Fruit fly (Drosophila melanogaster) whole organism, embryonic: ENCODE measurements around the gene eEF1alpha2.

Experiments used
- Atf3 ChIP-seq: fragments of 200-800 bp; sonication (Bioruptor generic); optimal IDR thresholded peaks from 3 replicates; lab custom pipeline; 2016; ENCODE audit warnings: missing biosample characterization, missing genetic modification characterization
- Atf6 ChIP-seq: fragments of 200-800 bp; sonication (Bioruptor generic); IDR thresholded peaks from 2 replicates; pipeline ENCODE4 v1.3.6; 2022; ENCODE audit warnings: missing biosample characterization, missing genetic modification characterization
- BEAF-32 ChIP-seq: fragments of 200-800 bp; sonication (Bioruptor generic); optimal IDR thresholded peaks from 3 replicates; lab custom pipeline; 2017; ENCODE audit warnings: missing biosample characterization, missing genetic modification characterization, mild to moderate bottlenecking, moderate library complexity, missing genetic modification reagents
- Bgb ChIP-seq: fragments of 200-800 bp; sonication (Bioruptor generic); IDR thresholded peaks from 2 replicates; pipeline ENCODE4 v1.3.6; 2022; ENCODE audit warnings: missing biosample characterization, missing genetic modification characterization; ENCODE audit not compliant: partially characterized antibody
- C15 ChIP-seq: fragments of 200-800 bp; sonication (Bioruptor generic); IDR thresholded peaks from 3 replicates; pipeline ENCODE4 v1.3.6; 2022; ENCODE audit warnings: missing biosample characterization, missing genetic modification characterization
- CG10654 ChIP-seq: fragments of 200-800 bp; sonication (Bioruptor generic); optimal IDR thresholded peaks from 2 replicates; lab custom pipeline; 2016; ENCODE audit warnings: missing biosample characterization, missing genetic modification characterization
- CG12104 ChIP-seq: fragments of 200-800 bp; sonication (Bioruptor generic); optimal IDR thresholded peaks from 3 replicates; lab custom pipeline; 2016; ENCODE audit warnings: missing biosample characterization, missing genetic modification characterization
- CG13894 ChIP-seq: fragments of 200-800 bp; sonication (Bioruptor generic); optimal IDR thresholded peaks from 3 replicates; lab custom pipeline; 2018; ENCODE audit warnings: missing biosample characterization, mild to moderate bottlenecking, missing genetic modification characterization, moderate library complexity
- CG14965 ChIP-seq: fragments of 200-800 bp; sonication (Bioruptor generic); optimal IDR thresholded peaks from 2 replicates; lab custom pipeline; 2016; ENCODE audit warnings: missing biosample characterization, missing genetic modification characterization, borderline replicate concordance
- CG15269 ChIP-seq: fragments of 200-800 bp; sonication (Bioruptor generic); optimal IDR thresholded peaks from 2 replicates; lab custom pipeline; 2018; ENCODE audit warnings: missing biosample characterization, mild to moderate bottlenecking, missing genetic modification characterization, moderate library complexity
- CG15601 ChIP-seq: fragments of 200-800 bp; sonication (Bioruptor generic); optimal IDR thresholded peaks from 3 replicates; lab custom pipeline; 2019; ENCODE audit warnings: missing biosample characterization, mild to moderate bottlenecking, missing genetic modification characterization, moderate library complexity
- CG16863 ChIP-seq: fragments of 200-800 bp; sonication (Bioruptor generic); optimal IDR thresholded peaks from 3 replicates; lab custom pipeline; 2016; ENCODE audit warnings: missing biosample characterization, missing genetic modification characterization
- CG17359 ChIP-seq: fragments of 200-800 bp; sonication (Bioruptor generic); optimal IDR thresholded peaks from 3 replicates; lab custom pipeline; 2018; ENCODE audit warnings: missing biosample characterization, mild to moderate bottlenecking, missing genetic modification characterization, moderate library complexity
- CG17568 ChIP-seq: fragments of 200-800 bp; sonication (Bioruptor generic); optimal IDR thresholded peaks from 2 replicates; lab custom pipeline; 2018; ENCODE audit warnings: missing biosample characterization, mild to moderate bottlenecking, missing genetic modification characterization, moderate library complexity
- CG18599 ChIP-seq: fragments of 200-800 bp; sonication (Bioruptor generic); optimal IDR thresholded peaks from 3 replicates; lab custom pipeline; 2017; ENCODE audit warnings: missing biosample characterization, missing genetic modification characterization, mild to moderate bottlenecking, moderate library complexity, missing genetic modification reagents
- CG30403 ChIP-seq: fragments of 200-800 bp; sonication (Bioruptor generic); optimal IDR thresholded peaks from 3 replicates; lab custom pipeline; 2016; ENCODE audit warnings: missing biosample characterization, missing genetic modification characterization
- CG33213 ChIP-seq: fragments of 200-800 bp; sonication (Bioruptor generic); optimal IDR thresholded peaks from 3 replicates; lab custom pipeline; 2016; ENCODE audit warnings: missing biosample characterization, missing genetic modification characterization
- CG3726 ChIP-seq: fragments of 200-800 bp; sonication (Bioruptor generic); IDR thresholded peaks from 3 replicates; pipeline ENCODE4, ENCODE4 v1.3.6; 2022; ENCODE audit warnings: missing biosample characterization, missing genetic modification characterization
- CG3838 ChIP-seq: fragments of 200-800 bp; sonication (Bioruptor generic); optimal IDR thresholded peaks from 3 replicates; lab custom pipeline; 2016; ENCODE audit warnings: missing biosample characterization, missing genetic modification characterization
- CG4404 ChIP-seq: fragments of 200-800 bp; sonication (Bioruptor generic); IDR thresholded peaks from 2 replicates; pipeline ENCODE4 v1.3.6; 2022; ENCODE audit warnings: missing biosample characterization, missing genetic modification characterization
- CG4617 ChIP-seq: fragments of 200-800 bp; sonication (Bioruptor generic); optimal IDR thresholded peaks from 3 replicates; lab custom pipeline; 2016; ENCODE audit warnings: missing biosample characterization, missing genetic modification characterization, borderline replicate concordance
- CG6654 ChIP-seq: fragments of 200-800 bp; sonication (Bioruptor generic); optimal IDR thresholded peaks from 2 replicates; lab custom pipeline; 2017; ENCODE audit warnings: missing biosample characterization, mild to moderate bottlenecking, missing genetic modification characterization
- CG7556 ChIP-seq: fragments of 200-800 bp; sonication (Bioruptor generic); optimal IDR thresholded peaks from 2 replicates; lab custom pipeline; 2017; ENCODE audit warnings: missing biosample characterization, mild to moderate bottlenecking, missing genetic modification characterization
- CG7786 ChIP-seq: fragments of 200-800 bp; sonication (Bioruptor generic); optimal IDR thresholded peaks from 2 replicates; lab custom pipeline; 2016; ENCODE audit warnings: missing biosample characterization, missing genetic modification characterization
- CG7839 ChIP-seq: fragments of 200-800 bp; sonication (Bioruptor generic); optimal IDR thresholded peaks from 3 replicates; lab custom pipeline; 2018; ENCODE audit warnings: missing biosample characterization, mild to moderate bottlenecking, missing genetic modification characterization, moderate library complexity
- Dll ChIP-seq: fragments of 200-800 bp; sonication (Bioruptor generic); IDR thresholded peaks from 4 replicates; pipeline ENCODE4 v1.3.6; 2022; ENCODE audit warnings: missing biosample characterization, missing genetic modification characterization; ENCODE audit not compliant: partially characterized antibody
- Drgx ChIP-seq: fragments of 200-800 bp; sonication (Bioruptor generic); IDR thresholded peaks from 2 replicates; pipeline ENCODE4 v1.3.6; 2022; ENCODE audit warnings: missing biosample characterization, missing genetic modification characterization
- Hey ChIP-seq: fragments of 200-800 bp; sonication (Bioruptor generic); optimal IDR thresholded peaks from 3 replicates; lab custom pipeline; 2018; ENCODE audit warnings: missing biosample characterization, mild to moderate bottlenecking, missing genetic modification characterization
- Scr ChIP-seq: fragments of 200-800 bp; sonication (Bioruptor generic); IDR thresholded peaks from 2 replicates; pipeline ENCODE4 v1.3.6; 2022; ENCODE audit warnings: missing biosample characterization, missing genetic modification characterization; ENCODE audit not compliant: partially characterized antibody
- Sry-β ChIP-seq: fragments of 200-800 bp; sonication (Bioruptor generic); optimal IDR thresholded peaks from 2 replicates; lab custom pipeline; 2018; ENCODE audit warnings: missing biosample characterization, mild to moderate bottlenecking, missing genetic modification characterization, moderate library complexity
- Vsx1 ChIP-seq: fragments of 200-800 bp; sonication (Bioruptor generic); optimal IDR thresholded peaks from 2 replicates; lab custom pipeline; 2017; ENCODE audit warnings: missing biosample characterization, mild to moderate bottlenecking, missing genetic modification characterization, missing genetic modification reagents
- YL-1 ChIP-seq: fragments of 200-800 bp; sonication (Bioruptor generic); optimal IDR thresholded peaks from 3 replicates; lab custom pipeline; 2017; ENCODE audit warnings: missing biosample characterization, mild to moderate bottlenecking, missing genetic modification characterization
- ase ChIP-seq: fragments of 200-800 bp; sonication (Bioruptor generic); IDR thresholded peaks from 3 replicates; pipeline ENCODE4 v1.3.6; 2022; ENCODE audit warnings: missing biosample characterization, missing genetic modification characterization
- btn ChIP-seq: fragments of 200-800 bp; sonication (Bioruptor generic); optimal IDR thresholded peaks from 2 replicates; lab custom pipeline; 2016; ENCODE audit warnings: missing biosample characterization, missing genetic modification characterization
- cwo ChIP-seq: fragments of 200-800 bp; sonication (Bioruptor generic); optimal IDR thresholded peaks from 3 replicates; lab custom pipeline; 2017; ENCODE audit warnings: missing biosample characterization, missing genetic modification characterization, mild to moderate bottlenecking, moderate library complexity, missing genetic modification reagents
- ind ChIP-seq: fragments of 200-800 bp; sonication (Bioruptor generic); optimal IDR thresholded peaks from 3 replicates; lab custom pipeline; 2016; ENCODE audit warnings: missing biosample characterization, missing genetic modification characterization
- kay ChIP-seq: fragments of 200-800 bp; sonication (Bioruptor generic); optimal IDR thresholded peaks from 2 replicates; lab custom pipeline; 2016; ENCODE audit warnings: missing biosample characterization, missing genetic modification characterization
- knrl ChIP-seq: fragments of 200-800 bp; sonication (Bioruptor generic); IDR thresholded peaks from 3 replicates; pipeline ENCODE4 v1.3.6; 2022; ENCODE audit warnings: missing biosample characterization, missing genetic modification characterization; ENCODE audit not compliant: partially characterized antibody
- lilli ChIP-seq: fragments of 200-800 bp; sonication (Bioruptor generic); optimal IDR thresholded peaks from 3 replicates; lab custom pipeline; 2016; ENCODE audit warnings: missing biosample characterization, missing genetic modification characterization
- mam ChIP-seq: fragments of 200-800 bp; sonication (Bioruptor generic); optimal IDR thresholded peaks from 3 replicates; lab custom pipeline; 2016; ENCODE audit warnings: missing biosample characterization, missing genetic modification characterization
- mirr ChIP-seq: fragments of 200-800 bp; sonication (Bioruptor generic); optimal IDR thresholded peaks from 3 replicates; lab custom pipeline; 2018; ENCODE audit warnings: missing biosample characterization, mild to moderate bottlenecking, missing genetic modification characterization
- nmo ChIP-seq: fragments of 200-800 bp; sonication (Bioruptor generic); optimal IDR thresholded peaks from 2 replicates; lab custom pipeline; 2018; ENCODE audit warnings: missing biosample characterization, mild to moderate bottlenecking, missing genetic modification characterization, moderate library complexity
- ro ChIP-seq: fragments of 200-800 bp; sonication (Bioruptor generic); IDR thresholded peaks from 2 replicates; pipeline ENCODE4 v1.3.6; 2022; ENCODE audit warnings: missing biosample characterization, missing genetic modification characterization
- seq ChIP-seq: fragments of 200-800 bp; sonication (Bioruptor generic); IDR thresholded peaks from 2 replicates; pipeline ENCODE4 v1.3.6; 2022; ENCODE audit warnings: missing biosample characterization, missing genetic modification characterization
- stwl ChIP-seq: fragments of 200-800 bp; sonication (Bioruptor generic); optimal IDR thresholded peaks from 3 replicates; lab custom pipeline; 2018; ENCODE audit warnings: missing biosample characterization, mild to moderate bottlenecking, missing genetic modification characterization, moderate library complexity
- tgo ChIP-seq: fragments of 200-800 bp; sonication (Bioruptor generic); IDR thresholded peaks from 3 replicates; pipeline ENCODE4 v1.3.6; 2022; ENCODE audit warnings: missing biosample characterization, missing genetic modification characterization
- trem ChIP-seq: fragments of 200-800 bp; optimal IDR thresholded peaks from 3 replicates; lab custom pipeline; 2019; ENCODE audit warnings: missing biosample characterization, mild to moderate bottlenecking, missing genetic modification characterization, moderate library complexity
- trh ChIP-seq: fragments of 200-800 bp; sonication (Bioruptor generic); optimal IDR thresholded peaks from 2 replicates; lab custom pipeline; 2016; ENCODE audit warnings: missing biosample characterization, missing genetic modification characterization
- tup ChIP-seq: fragments of 200-800 bp; sonication (Bioruptor generic); optimal IDR thresholded peaks from 2 replicates; lab custom pipeline; 2016; ENCODE audit warnings: missing biosample characterization, mild to moderate bottlenecking, missing genetic modification characterization, moderate library complexity
- zfh2 ChIP-seq: fragments of 200-800 bp; sonication (Bioruptor generic); optimal IDR thresholded peaks from 2 replicates; lab custom pipeline; 2016; ENCODE audit warnings: missing biosample characterization, missing genetic modification characterization

Gene eEF1alpha2

DNA sequence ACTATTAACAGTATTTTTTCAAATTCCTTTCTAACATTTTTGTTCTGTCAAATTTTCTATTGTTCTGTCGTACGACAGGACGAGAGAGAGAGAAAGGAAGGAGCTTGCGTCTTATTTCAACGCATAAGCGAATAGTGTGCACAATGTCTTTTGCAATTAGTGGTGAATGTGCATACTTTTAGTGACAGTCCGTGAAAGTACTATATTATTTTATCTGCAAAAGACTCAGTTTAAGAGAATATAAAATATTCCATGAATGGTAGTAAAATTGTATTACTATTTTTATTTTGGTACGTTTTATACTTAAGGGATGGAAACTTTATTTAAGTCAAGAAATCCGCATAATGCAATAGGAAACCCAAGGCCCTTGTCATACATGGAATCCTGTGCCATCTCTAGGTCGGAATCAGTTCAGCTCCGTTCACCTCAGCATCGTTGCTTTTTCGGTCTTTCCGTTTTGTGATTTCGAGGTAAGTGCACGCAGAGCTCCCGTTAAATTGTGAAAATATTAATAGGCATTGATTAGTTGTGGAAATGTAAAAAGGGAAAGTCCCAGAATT, at the start of gene eEF1alpha2:
TSS of gene eEF1alpha2 (plus strand) at position 409 of the 560 bp plus-strand sequence.
- no peak for TF ChIP-seq CG4404
- TF ChIP-seq Bgb, result 0 out of 2 replicates have a peak, but pooled peaks have one; percentile 30
- TF ChIP-seq stwl, result peak; percentile 20
- TF ChIP-seq CG15601 (tag; lab: Kevin White, UChicago), result no peak
- no peak for TF ChIP-seq Vsx1 (GFP tag; lab: Kevin White, UChicago)
- TF ChIP-seq Sry-β, result peak; percentile 31
- TF ChIP-seq btn, result no peak
- no peak for TF ChIP-seq CG14965 (GFP tag; lab: Kevin White, UChicago)
- no peak for TF ChIP-seq trh (GFP tag; lab: Kevin White, UChicago)
- no peak for TF ChIP-seq CG33213 (GFP tag; lab: Kevin White, UChicago)
- TF ChIP-seq cwo (GFP tag; lab: Kevin White, UChicago), result no peak
- TF ChIP-seq CG17359 (tag; lab: Kevin White, UChicago), result no peak
- TF ChIP-seq Drgx (GFP tag; lab: Robert Waterston, UW), result no peak
- TF ChIP-seq BEAF-32, result peak; percentile 47
- no peak for TF ChIP-seq tup
- no peak for TF ChIP-seq mam (GFP tag; lab: Kevin White, UChicago)
- TF ChIP-seq C15 (GFP tag; lab: Robert Waterston, UW), result no peak
- no peak for TF ChIP-seq CG16863 (GFP tag; lab: Kevin White, UChicago)
- TF ChIP-seq zfh2 (GFP tag; lab: Kevin White, UChicago), result no peak
- no peak for TF ChIP-seq kay (GFP tag; lab: Kevin White, UChicago)
- TF ChIP-seq CG13894 (tag; lab: Kevin White, UChicago), result no peak
- no peak for TF ChIP-seq CG30403 (GFP tag; lab: Kevin White, UChicago)
- TF ChIP-seq Scr (GFP tag; lab: Robert Waterston, UW), result peak; percentile 53
- TF ChIP-seq CG7786 (GFP tag; lab: Kevin White, UChicago), result no peak
- no peak for TF ChIP-seq CG15269 (tag; lab: Kevin White, UChicago)
- TF ChIP-seq CG17568 (GFP tag; lab: Kevin White, UChicago), result no peak
- TF ChIP-seq CG3838 (GFP tag; lab: Kevin White, UChicago), result no peak
- TF ChIP-seq CG7839 (tag; lab: Kevin White, UChicago), result no peak
- no peak for TF ChIP-seq lilli (GFP tag; lab: Kevin White, UChicago)
- no peak for TF ChIP-seq tgo (GFP tag; lab: Robert Waterston, UW)
- no peak for TF ChIP-seq CG18599 (GFP tag; lab: Kevin White, UChicago)
- no peak for TF ChIP-seq ase (GFP tag; lab: Robert Waterston, UW)
- no peak for TF ChIP-seq CG7556 (GFP tag; lab: Kevin White, UChicago)
- TF ChIP-seq nmo (GFP tag; lab: Kevin White, UChicago), result no peak
- no peak for TF ChIP-seq CG12104 (GFP tag; lab: Kevin White, UChicago)
- 0 out of 4 replicates have a peak, but pooled peaks have one; percentile 42 for TF ChIP-seq Dll (GFP tag; lab: Robert Waterston, UW)
- no peak for TF ChIP-seq mirr (GFP tag; lab: Kevin White, UChicago)
- no peak for TF ChIP-seq Atf6 (GFP tag; lab: Robert Waterston, UW)
- TF ChIP-seq CG6654 (GFP tag; lab: Kevin White, UChicago), result no peak
- TF ChIP-seq knrl (GFP tag; lab: Robert Waterston, UW), result peak; percentile 43; the same call in 2 of the 3 replicates
- TF ChIP-seq CG3726 (GFP tag; lab: Robert Waterston, UW), result no peak
- no peak for TF ChIP-seq CG4617 (GFP tag; lab: Kevin White, UChicago)
- TF ChIP-seq CG10654 (GFP tag; lab: Kevin White, UChicago), result no peak
- TF ChIP-seq trem, result no peak
- TF ChIP-seq ind (GFP tag; lab: Kevin White, UChicago), result no peak
- no peak for TF ChIP-seq Atf3 (GFP tag; lab: Kevin White, UChicago)
- no peak for TF ChIP-seq ro (GFP tag; lab: Robert Waterston, UW)
- no peak for TF ChIP-seq YL-1 (GFP tag; lab: Kevin White, UChicago)
- no peak for TF ChIP-seq seq
- TF ChIP-seq Hey (tag; lab: Kevin White, UChicago), result no peak
